Fruit fly (Drosophila melanogaster): ENCODE results near the gene CG14787.

The CG14787 gene

DNA sequence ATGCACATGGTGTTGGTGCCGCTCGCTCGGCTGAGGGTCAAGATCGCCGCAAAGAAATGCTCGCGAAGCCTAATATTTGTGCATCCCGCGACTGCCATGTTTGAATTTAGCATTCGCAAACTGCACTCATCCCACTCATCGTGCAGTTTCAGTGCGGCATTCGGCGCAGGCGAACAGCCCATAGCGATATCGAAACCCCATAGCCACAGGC is 5.8 kb upstream of the CG14787 start, which contains the start of gene CG14778:
CG14778 (plus strand) TSS at position 112 of the 211 bp plus-strand sequence.
- no peak for TF ChIP-seq CG13204 (GFP tag; optimal IDR thresholded peaks at IDR 0.05)
- no peak for TF ChIP-seq Pif1A (GFP tag; optimal IDR thresholded peaks at IDR 0.05)

DNA sequence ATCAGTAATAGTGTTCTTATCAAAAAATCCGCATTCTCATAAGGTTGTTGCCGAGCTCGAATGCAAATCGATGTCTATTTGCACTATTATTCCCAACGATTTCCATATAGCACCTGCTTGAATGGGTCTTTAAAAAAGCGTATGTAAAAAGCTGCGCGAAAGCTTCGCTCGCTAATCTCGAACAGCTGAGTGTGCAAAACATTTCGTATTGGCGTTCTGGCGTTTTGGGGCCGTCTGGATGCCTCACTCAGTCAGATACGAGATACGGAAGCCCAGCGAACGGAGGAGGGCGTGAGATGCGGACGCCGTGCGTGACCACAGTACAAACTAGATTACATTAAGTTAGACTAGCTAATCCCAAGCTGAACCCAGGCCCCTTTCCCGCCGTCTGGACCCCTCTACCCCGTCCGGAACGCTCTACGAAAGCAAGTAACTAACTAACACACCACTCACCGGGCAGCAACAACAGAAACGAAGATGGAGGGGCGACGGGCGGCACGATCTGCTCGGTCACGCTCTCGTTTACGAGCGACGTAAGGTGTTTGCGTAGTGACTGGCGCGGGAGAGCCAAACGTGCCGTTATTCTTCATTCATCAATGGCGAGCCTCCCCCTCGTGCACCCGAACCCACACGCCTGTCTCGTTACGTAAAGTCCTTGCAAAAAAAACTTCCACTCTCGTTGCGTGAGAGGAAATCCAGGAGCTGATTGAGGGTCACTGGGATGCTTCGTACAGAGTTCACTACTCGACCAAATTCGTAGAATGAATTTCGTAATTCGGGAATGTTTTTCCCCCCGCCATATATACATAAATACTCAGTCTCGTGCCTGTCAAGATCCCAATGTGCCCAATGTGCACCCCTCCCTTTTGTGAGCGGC is 5.3 kb upstream of the CG14787 start:
- peak; percentile 50; the same call in 1 of the 3 replicates for TF ChIP-seq CG4496 (GFP tag; IDR thresholded peaks at IDR 0.05)
- no peak for TF ChIP-seq CG8301 (tag; optimal IDR thresholded peaks at IDR 0.05)
- no peak for TF ChIP-seq CG12605 (GFP tag; IDR thresholded peaks at IDR 0.05)
- TF ChIP-seq CG13204 (GFP tag; optimal IDR thresholded peaks at IDR 0.05) = peak; percentile 35

- TF ChIP-seq fd96Ca (GFP tag; IDR thresholded peaks at IDR 0.05) (peak; percentile 68; the same call in 2 of the 3 replicates), gl (tag; optimal IDR thresholded peaks at IDR 0.05) (no peak), CG34367 (tag; optimal IDR thresholded peaks at IDR 0.05) (peak; percentile 33), Pif1A (GFP tag; optimal IDR thresholded peaks at IDR 0.05) (no peak), D1 (tag; optimal IDR thresholded peaks at IDR 0.05) (no peak), CG9948 (tag; optimal IDR thresholded peaks at IDR 0.05) (peak; percentile 44), CG8301 (tag; optimal IDR thresholded peaks at IDR 0.05) (peak; percentile 51), Snoo (tag; optimal IDR thresholded peaks at IDR 0.05) (no peak), CG4496 (GFP tag; IDR thresholded peaks at IDR 0.05) (peak; percentile 83), CG32121 (GFP tag; IDR thresholded peaks at IDR 0.05) (peak; percentile 70), Pif1B (GFP tag; optimal IDR thresholded peaks at IDR 0.05) (peak; percentile 54), CG13204 (GFP tag; optimal IDR thresholded peaks at IDR 0.05) (no peak), CG17806 (tag; optimal IDR thresholded peaks at IDR 0.05) (peak; percentile 46), CG14655 (GFP tag; optimal IDR thresholded peaks at IDR 0.05) (no peak), rn (GFP tag; IDR thresholded peaks at IDR 0.05) (0 out of 2 replicates have a peak, but pooled peaks have one; percentile 28), CG8159 (tag; optimal IDR thresholded peaks at IDR 0.05) (peak; percentile 26), CG10348 (GFP tag; IDR thresholded peaks at IDR 0.05) (no peak), CG12605 (GFP tag; IDR thresholded peaks at IDR 0.05) (peak; percentile 22; the same call in 1 of the 2 replicates), Ets98B (GFP tag; IDR thresholded peaks at IDR 0.05) (peak; percentile 63), EcR (GFP tag; optimal IDR thresholded peaks at IDR 0.05) (no peak), CG15710 (tag; optimal IDR thresholded peaks at IDR 0.05) (peak; percentile 48)
Measured at dm6 chrX:1465707-1466504, 4.4 kb upstream of the CG14787 start, which contains the start of the genes O-fut2 and CG14777. Gene O-fut2, minus strand, starts transcription at chrX:1465996. Gene CG14777, plus strand, starts transcription at chrX:1466134.

- TF ChIP-seq gl (tag; optimal IDR thresholded peaks at IDR 0.05) = no peak
- TF ChIP-seq D1 (tag; optimal IDR thresholded peaks at IDR 0.05) = no peak
- TF ChIP-seq Snoo (tag; optimal IDR thresholded peaks at IDR 0.05) = no peak
- no peak for TF ChIP-seq CG13204 (GFP tag; optimal IDR thresholded peaks at IDR 0.05)
- TF ChIP-seq CG8159 (tag; optimal IDR thresholded peaks at IDR 0.05) = no peak
- no peak for TF ChIP-seq CG17806 (tag; optimal IDR thresholded peaks at IDR 0.05)
- TF ChIP-seq CG14655 (GFP tag; optimal IDR thresholded peaks at IDR 0.05) = no peak
- TF ChIP-seq CG34367 (tag; optimal IDR thresholded peaks at IDR 0.05) = no peak
- no peak for TF ChIP-seq CG12605 (GFP tag; IDR thresholded peaks at IDR 0.05)
- no peak for TF ChIP-seq CG8301 (tag; optimal IDR thresholded peaks at IDR 0.05)
- no peak for TF ChIP-seq rn (GFP tag; IDR thresholded peaks at IDR 0.05)
- TF ChIP-seq Pif1A (GFP tag; optimal IDR thresholded peaks at IDR 0.05) = no peak
- no peak for TF ChIP-seq EcR (GFP tag; optimal IDR thresholded peaks at IDR 0.05)
- no peak for TF ChIP-seq Pif1B (GFP tag; optimal IDR thresholded peaks at IDR 0.05)
- no peak for TF ChIP-seq CG10348 (GFP tag; IDR thresholded peaks at IDR 0.05)
- TF ChIP-seq fd96Ca (GFP tag; IDR thresholded peaks at IDR 0.05) = no peak
- no peak for TF ChIP-seq CG15710 (tag; optimal IDR thresholded peaks at IDR 0.05)
- TF ChIP-seq CG32121 (GFP tag; IDR thresholded peaks at IDR 0.05) = no peak
- TF ChIP-seq CG4496 (GFP tag; IDR thresholded peaks at IDR 0.05) = no peak
- TF ChIP-seq CG9948 (tag; optimal IDR thresholded peaks at IDR 0.05) = no peak
Measured at dm6 chrX:1464033-1464432, 2.6 kb upstream of the CG14787 start, which contains the start of gene Ns3. Gene Ns3, minus strand, starts transcription at chrX:1464220.

DNA sequence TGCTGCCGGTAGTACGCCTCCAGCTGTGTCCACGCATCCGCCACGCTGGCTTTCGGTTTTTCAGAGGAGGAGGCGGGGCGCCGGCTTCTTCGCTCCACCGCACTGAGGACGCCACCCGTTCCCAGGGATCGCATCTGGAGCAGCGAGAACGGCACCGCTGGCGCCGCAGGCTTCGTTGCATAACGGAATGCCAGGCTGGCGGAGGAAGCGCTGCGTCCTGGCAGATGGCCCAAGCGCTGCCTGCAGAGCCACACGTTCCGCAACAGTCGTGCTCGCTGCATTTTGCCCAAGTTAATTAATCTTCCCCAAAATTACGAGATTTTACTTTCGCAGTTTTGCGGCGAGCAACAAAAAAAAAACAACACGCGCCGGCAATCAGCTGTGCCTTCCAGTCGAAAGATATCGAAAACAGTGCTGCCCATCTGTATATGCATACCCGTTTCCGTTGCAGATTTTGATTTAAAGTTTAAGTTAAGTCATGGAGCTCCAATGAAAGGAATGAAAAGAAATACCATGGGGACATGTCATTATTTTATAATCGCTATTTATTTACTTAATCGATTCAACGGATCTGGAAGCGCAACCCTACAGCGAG is 1.1 kb downstream of the CG14787 start, which contains the start of gene Lrpprc2:
Lrpprc2 (minus strand) TSS at position 340 of the 595 bp plus-strand sequence.
- TF ChIP-seq gl (tag; optimal IDR thresholded peaks at IDR 0.05) (no peak), CG34367 (tag; optimal IDR thresholded peaks at IDR 0.05) (no peak), CG17806 (tag; optimal IDR thresholded peaks at IDR 0.05) (no peak), CG8301 (tag; optimal IDR thresholded peaks at IDR 0.05) (no peak), Pif1B (GFP tag; optimal IDR thresholded peaks at IDR 0.05) (no peak), D1 (tag; optimal IDR thresholded peaks at IDR 0.05) (no peak), Ets98B (GFP tag; IDR thresholded peaks at IDR 0.05) (no peak), Pif1A (GFP tag; optimal IDR thresholded peaks at IDR 0.05) (no peak), CG15710 (tag; optimal IDR thresholded peaks at IDR 0.05) (no peak)

All from whole organism, pupa.